Fruit fly (Drosophila melanogaster): Measurements from ENCODE around the gene CG8675.

DNA sequence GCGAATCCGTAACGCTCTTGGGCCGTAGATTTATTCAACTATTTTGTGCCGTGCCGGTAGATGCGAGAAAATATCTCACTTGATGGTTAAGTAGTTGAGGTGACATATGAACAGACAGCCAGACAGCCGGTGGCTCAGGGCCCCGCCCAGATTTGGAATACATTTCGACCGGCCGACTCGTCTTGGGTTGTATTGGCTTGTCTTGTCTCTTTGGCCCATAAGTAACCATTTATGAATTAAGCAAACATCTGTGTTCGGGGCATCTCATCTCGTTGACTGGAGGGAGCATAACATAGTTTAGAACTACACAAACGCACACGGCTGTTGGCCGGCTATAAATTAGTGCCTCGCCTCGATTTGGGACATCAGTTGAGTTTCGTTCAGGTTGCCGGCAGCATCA is 43.3 kb downstream of the CG8675 start, which contains the start of gene CG32564:
- TF ChIP-seq woc (GFP tag; optimal IDR thresholded peaks at IDR 0.05) (no peak), Jra (GFP tag; optimal IDR thresholded peaks at IDR 0.05) (no peak), foxo (GFP tag; optimal IDR thresholded peaks at IDR 0.05) (no peak), sage (GFP tag; optimal IDR thresholded peaks at IDR 0.05) (no peak), HLH106 (tag; optimal IDR thresholded peaks at IDR 0.05) (no peak), Dif (GFP tag; optimal IDR thresholded peaks at IDR 0.05; ENCODE audit: partially characterized antibody) (no peak)

All from whole organism, wandering third instar larva.